Worm (Caenorhabditis elegans) whole organism, L4 larva: ENCODE measurements around the gene Y50E8A.10.
A peak's percentile ranks its signal among the peaks of the same experiment; 100 is the strongest.

Experiments
- D1046.2 ChIP-seq: fragments of 200-800 bp; sonication (Bioruptor generic); IDR thresholded peaks from 2 replicates; pipeline ENCODE4 v1.3.6; 2022; ENCODE audit warnings: missing genetic modification characterization, missing compliant biosample characterization
- F37D6.2 ChIP-seq: sonication (generic microtip); optimal IDR thresholded peaks from 2 replicates; lab custom pipeline; 2016; ENCODE audit warnings: mild to moderate bottlenecking, missing genetic modification characterization, missing compliant biosample characterization
- R02D3.7 ChIP-seq: fragments of 150-350 bp; sonication (generic microtip); optimal IDR thresholded peaks from 3 replicates; lab custom pipeline; 2014; ENCODE audit warnings: missing biosample characterization, missing genetic modification characterization
- T20F7.1 ChIP-seq: fragments of 200-800 bp; sonication (Bioruptor generic); optimal IDR thresholded peaks from 2 replicates; lab custom pipeline; 2018; ENCODE audit warnings: mild to moderate bottlenecking, missing genetic modification characterization, missing compliant biosample characterization
- Y5F2A.4 ChIP-seq: fragments of 200-800 bp; sonication (Bioruptor generic); optimal IDR thresholded peaks from 2 replicates; lab custom pipeline; 2018; ENCODE audit warnings: mild to moderate bottlenecking, missing genetic modification characterization, missing compliant biosample characterization
- ZK546.5 ChIP-seq, 2 experiments: sonication (generic microtip); optimal IDR thresholded peaks; 2 replicates each; lab custom pipeline; 2017; ENCODE audit warnings: missing biosample characterization in 2 of 2, missing genetic modification characterization in 2 of 2
- aha-1 ChIP-seq: fragments of 150-350 bp; peaks from one replicate; lab custom pipeline; 2014; ENCODE audit warnings: missing biosample characterization, missing genetic modification characterization
- attf-4 ChIP-seq: sonication (generic microtip); optimal IDR thresholded peaks from 3 replicates; lab custom pipeline; 2017; ENCODE audit warnings: missing biosample characterization, missing genetic modification characterization
- ceh-32 ChIP-seq: sonication (generic microtip); optimal IDR thresholded peaks from 2 replicates; lab custom pipeline; 2016; ENCODE audit warnings: mild to moderate bottlenecking, missing genetic modification characterization, missing compliant biosample characterization; ENCODE audit not compliant: poor library complexity
- ces-1 ChIP-seq: fragments of 150-350 bp; sonication (generic microtip); optimal IDR thresholded peaks from 4 replicates; lab custom pipeline; 2014; ENCODE audit warnings: missing biosample characterization, missing genetic modification reagents, missing genetic modification characterization
- cey-2 ChIP-seq: sonication (generic microtip); optimal IDR thresholded peaks from 3 replicates; lab custom pipeline; 2017; ENCODE audit warnings: missing genetic modification characterization, mild to moderate bottlenecking, missing compliant biosample characterization, antibody characterized with exemption, borderline replicate concordance; ENCODE audit not compliant: insufficient read depth
- ctbp-1 ChIP-seq: fragments of 200-800 bp; sonication (Bioruptor generic); IDR thresholded peaks from 2 replicates; pipeline ENCODE4 v1.3.6; 2022; ENCODE audit warnings: missing genetic modification reagents, missing genetic modification characterization, missing compliant biosample characterization
- daf-12 ChIP-seq: fragments of 150-350 bp; optimal IDR thresholded peaks from 2 replicates; lab custom pipeline; 2014; ENCODE audit warnings: missing biosample characterization, missing genetic modification reagents, missing genetic modification characterization
- daf-19 ChIP-seq: fragments of 200-800 bp; sonication (Bioruptor generic); conservative IDR thresholded peaks from 2 replicates; pipeline ENCODE4 v1.3.6; 2022; ENCODE audit warnings: missing genetic modification characterization, missing compliant biosample characterization
- dmd-8 ChIP-seq: fragments of 200-800 bp; sonication (Bioruptor generic); IDR thresholded peaks from 2 replicates; pipeline ENCODE4 v1.3.6; 2022; ENCODE audit warnings: missing genetic modification characterization, missing compliant biosample characterization
- dpl-1 ChIP-seq: fragments of 150-350 bp; optimal IDR thresholded peaks from 2 replicates; lab custom pipeline; 2014; ENCODE audit warnings: missing biosample characterization, missing genetic modification reagents, missing genetic modification characterization
- dve-1 ChIP-seq: sonication (generic microtip); optimal IDR thresholded peaks from 2 replicates; lab custom pipeline; 2017; ENCODE audit warnings: antibody characterized with exemption, mild to moderate bottlenecking, missing genetic modification characterization, missing compliant biosample characterization; ENCODE audit not compliant: insufficient read depth
- egl-43 ChIP-seq: fragments of 200-800 bp; sonication (Bioruptor generic); IDR thresholded peaks from 2 replicates; pipeline ENCODE4 v1.3.6; 2022; ENCODE audit warnings: missing genetic modification reagents, missing genetic modification characterization, missing compliant biosample characterization
- fkh-10 ChIP-seq: fragments of 150-350 bp; optimal IDR thresholded peaks from 2 replicates; lab custom pipeline; 2014; ENCODE audit warnings: missing biosample characterization, missing genetic modification reagents, missing genetic modification characterization
- lin-13 ChIP-seq: fragments of 150-350 bp; optimal IDR thresholded peaks from 2 replicates; lab custom pipeline; 2014; ENCODE audit warnings: missing biosample characterization, missing genetic modification reagents, missing genetic modification characterization
- lin-29 ChIP-seq: fragments of 200-800 bp; sonication (Bioruptor generic); IDR thresholded peaks from 2 replicates; pipeline ENCODE4 v1.3.6; 2022; ENCODE audit warnings: missing genetic modification reagents, missing genetic modification characterization, missing compliant biosample characterization
- lin-38 ChIP-seq: fragments of 200-800 bp; sonication (Bioruptor generic); IDR thresholded peaks from 2 replicates; pipeline ENCODE4 v1.3.6; 2022; ENCODE audit warnings: missing genetic modification reagents, missing genetic modification characterization, missing compliant biosample characterization
- madf-5 ChIP-seq, 2 experiments: fragments of 200-800 bp; sonication (Bioruptor generic); IDR thresholded peaks; 2 replicates each; pipeline ENCODE4 v1.3.6; 2022; ENCODE audit warnings: missing compliant biosample characterization in 2 of 2, missing genetic modification characterization in 2 of 2
- madf-9 ChIP-seq: fragments of 200-800 bp; sonication (Bioruptor generic); conservative IDR thresholded peaks from 2 replicates; pipeline ENCODE4 v1.3.6; 2022; ENCODE audit warnings: missing genetic modification reagents, missing genetic modification characterization, missing compliant biosample characterization
- mdt-29 ChIP-seq: fragments of 200-800 bp; sonication (Bioruptor generic); IDR thresholded peaks from 2 replicates; pipeline ENCODE4 v1.3.6; 2022; ENCODE audit warnings: missing genetic modification reagents, missing genetic modification characterization, missing compliant biosample characterization
- mep-1 ChIP-seq: fragments of 150-350 bp; sonication (generic microtip); optimal IDR thresholded peaks from 3 replicates; lab custom pipeline; 2014; ENCODE audit warnings: missing biosample characterization, missing genetic modification characterization
- mes-2 ChIP-seq: sonication (generic microtip); optimal IDR thresholded peaks from 2 replicates; lab custom pipeline; 2016; ENCODE audit warnings: missing genotype, mild to moderate bottlenecking, missing genetic modification characterization, missing compliant biosample characterization; ENCODE audit not compliant: poor library complexity, severe bottlenecking
- nhr-6 ChIP-seq: fragments of 150-350 bp; optimal IDR thresholded peaks from 2 replicates; lab custom pipeline; 2014; ENCODE audit warnings: missing biosample characterization, missing genetic modification characterization
- pha-4 ChIP-seq, 2 experiments: fragments of 150-350 bp in 1 of 2; fragments of 200-800 bp in 1 of 2; sonication (Bioruptor generic) in 1 of 2; IDR thresholded peaks in 1 of 2; optimal IDR thresholded peaks in 1 of 2; 2 replicates each; pipeline versions ENCODE4 v1.3.6 to Lab custom; 2014 to 2022; ENCODE audit warnings: missing genetic modification characterization in 2 of 2, missing genetic modification reagents in 2 of 2, missing biosample characterization in 1 of 2, missing compliant biosample characterization in 1 of 2
- php-3 ChIP-seq: fragments of 200-800 bp; sonication (Bioruptor generic); IDR thresholded peaks from 2 replicates; pipeline ENCODE4 v1.3.6; 2022; ENCODE audit warnings: missing genetic modification reagents, missing genetic modification characterization, missing compliant biosample characterization
- rbr-2 ChIP-seq: sonication (generic microtip); optimal IDR thresholded peaks from 2 replicates; lab custom pipeline; 2016; ENCODE audit warnings: missing genotype, missing genetic modification characterization, missing compliant biosample characterization
- sdz-12 ChIP-seq: fragments of 200-800 bp; sonication (Bioruptor generic); optimal IDR thresholded peaks from 2 replicates; lab custom pipeline; 2018; ENCODE audit warnings: mild to moderate bottlenecking, missing genetic modification characterization, missing compliant biosample characterization
- set-16 ChIP-seq: fragments of 200-800 bp; sonication (Bioruptor generic); IDR thresholded peaks from 2 replicates; pipeline ENCODE4 v1.3.6; 2022; ENCODE audit warnings: missing genetic modification reagents, missing genetic modification characterization, missing compliant biosample characterization
- snpc-4 ChIP-seq: fragments of 150-350 bp; optimal IDR thresholded peaks from 2 replicates; lab custom pipeline; 2014; ENCODE audit warnings: missing biosample characterization, missing genetic modification characterization
- spr-1 ChIP-seq: sonication (generic microtip); optimal IDR thresholded peaks from 2 replicates; lab custom pipeline; 2016; ENCODE audit warnings: mild to moderate bottlenecking, missing genetic modification characterization, missing compliant biosample characterization
- spr-3 ChIP-seq: fragments of 200-800 bp; sonication (Bioruptor generic); optimal IDR thresholded peaks from 2 replicates; lab custom pipeline; 2018; ENCODE audit warnings: mild to moderate bottlenecking, missing genetic modification characterization, missing compliant biosample characterization
- tag-97 ChIP-seq: fragments of 200-800 bp; sonication (Bioruptor generic); IDR thresholded peaks from 2 replicates; pipeline ENCODE4 v1.3.6; 2022; ENCODE audit warnings: missing genetic modification characterization, missing compliant biosample characterization
- unc-62 ChIP-seq, 3 experiments: fragments of 150-350 bp in 1 of 3; sonication (generic microtip); optimal IDR thresholded peaks in 2 of 3; peaks in 1 of 3; 1 replicate in 1 of 3; 2 replicates in 2 of 3; lab custom pipeline; 2014 to 2017; ENCODE audit warnings: missing biosample characterization in 3 of 3, missing genetic modification characterization in 3 of 3, missing genetic modification reagents in 3 of 3, missing genotype in 1 of 3
- vab-7 ChIP-seq: fragments of 200-800 bp; sonication (Bioruptor generic); IDR thresholded peaks from 2 replicates; pipeline ENCODE4 v1.3.6; 2022; ENCODE audit warnings: missing genetic modification reagents, missing genetic modification characterization, missing compliant biosample characterization
- ztf-11 ChIP-seq: fragments of 150-350 bp; optimal IDR thresholded peaks from 2 replicates; lab custom pipeline; 2014; ENCODE audit warnings: missing biosample characterization, missing genetic modification characterization

Gene Y50E8A.10

ce11 chrV:14779644-14780043 lies at the start of gene Y50E8A.10, which contains the start of gene scrm-7:
TSS of gene Y50E8A.10 (plus strand) at chrV:14779996.
TSS of gene scrm-7 (minus strand) at chrV:14779744.
- TF ChIP-seq rbr-2 (tag; lab: Kevin White, UChicago), result no peak
- no peak for TF ChIP-seq F37D6.2 (tag; lab: Kevin White, UChicago)
- TF ChIP-seq dpl-1, result no peak
- no peak for TF ChIP-seq pha-4 (GFP tag; IDR thresholded peaks at IDR 0.05; lab: Robert Waterston, UW)
- TF ChIP-seq pha-4 (tag; optimal IDR thresholded peaks at IDR 0.05; lab: Kevin White, UChicago), result no peak
- no peak for TF ChIP-seq daf-19 (GFP tag; lab: Robert Waterston, UW)
- no peak for TF ChIP-seq tag-97
- TF ChIP-seq lin-29 (GFP tag; lab: Robert Waterston, UW), result no peak
- TF ChIP-seq vab-7 (GFP tag; lab: Robert Waterston, UW), result no peak
- TF ChIP-seq T20F7.1 (GFP tag; lab: Kevin White, UChicago), result no peak
- no peak for TF ChIP-seq dve-1 (tag; lab: Kevin White, UChicago)
- no peak for TF ChIP-seq attf-4
- no peak for TF ChIP-seq snpc-4 (tag; lab: Kevin White, UChicago)
- no peak for TF ChIP-seq egl-43 (GFP tag; lab: Robert Waterston, UW)

DNA sequence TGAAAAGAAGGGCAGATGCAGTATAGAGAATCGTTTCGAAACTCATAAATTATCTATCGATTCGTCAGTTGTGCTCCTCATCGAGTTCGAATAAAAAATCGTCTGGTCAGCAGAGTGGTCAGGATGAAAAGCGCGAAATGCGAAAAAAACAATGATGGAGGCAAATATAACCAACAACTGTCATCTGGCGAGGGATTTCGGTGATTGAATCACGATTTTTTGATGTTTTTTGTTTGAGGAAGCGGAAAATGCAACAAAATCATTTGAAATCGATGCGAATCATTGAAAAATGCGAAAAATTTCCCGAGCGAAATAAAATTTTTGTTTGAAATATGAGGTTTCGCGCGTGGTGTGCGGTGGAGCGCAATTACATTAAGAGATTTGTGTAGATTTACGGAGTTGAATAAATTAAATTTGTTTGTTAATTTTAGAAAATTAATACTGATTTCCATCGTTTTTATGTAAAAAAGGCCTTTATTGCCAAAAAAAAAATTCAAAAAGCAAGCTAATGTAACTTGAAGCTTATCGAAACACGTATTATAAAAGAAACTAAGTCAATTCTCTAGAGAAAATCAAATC lies 45.5 kb upstream of the Y50E8A.10 start, which contains the start of gene unc-61:
Gene unc-61 (minus strand): TSS at position 51 of the 579 bp plus-strand sequence.
- TF ChIP-seq madf-5 (GFP tag; IDR thresholded peaks at IDR 0.05; lab: Robert Waterston, UW) (no peak), lin-38 (peak; percentile 85; the same call in 1 of the 2 replicates), spr-1 (tag; lab: Kevin White, UChicago) (no peak), ctbp-1 (GFP tag; lab: Robert Waterston, UW) (no peak), R02D3.7 (tag; lab: Kevin White, UChicago) (peak; percentile 52), nhr-6 (tag; lab: Kevin White, UChicago) (peak; percentile 87), aha-1 (tag; lab: Kevin White, UChicago) (peak; percentile 89), dpl-1 (peak; percentile 84), mes-2 (tag; lab: Kevin White, UChicago) (peak; percentile 35), ces-1 (peak; percentile 27)

DNA sequence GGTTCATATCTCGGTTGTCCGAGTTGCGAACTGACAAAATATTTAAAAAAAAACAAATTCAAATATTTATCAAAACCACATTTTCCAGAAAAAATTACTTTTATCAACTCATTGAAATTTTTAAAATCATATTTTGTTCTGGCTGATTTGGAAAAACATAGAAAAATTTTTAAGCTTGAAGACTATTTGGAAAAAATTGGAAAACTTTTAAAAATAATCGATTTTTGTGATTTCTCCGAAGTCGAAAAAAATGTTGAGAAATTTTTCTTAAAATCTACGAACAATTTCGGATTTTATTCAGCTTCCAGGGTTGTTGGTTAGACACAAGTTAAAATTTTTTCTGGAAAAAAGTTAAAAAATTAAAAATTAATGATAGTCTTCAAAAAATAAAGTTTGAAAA lies 42.9 kb upstream of the Y50E8A.10 start, which contains the start of gene Y50E8A.5:
Gene Y50E8A.5 (minus strand): TSS at position 101 of the 400 bp plus-strand sequence.
- TF ChIP-seq php-3, result no peak
- no peak for TF ChIP-seq vab-7 (GFP tag; lab: Robert Waterston, UW)
- TF ChIP-seq fkh-10, result no peak
- TF ChIP-seq unc-62 (GFP tag; optimal IDR thresholded peaks at IDR 0.05 in 1 of 2; lab: Kevin White, UChicago), result no peak
- TF ChIP-seq unc-62 (tag; optimal IDR thresholded peaks at IDR 0.05; lab: Kevin White, UChicago), result no peak
- TF ChIP-seq mdt-29, result no peak
- TF ChIP-seq sdz-12 (GFP tag; lab: Kevin White, UChicago), result no peak
- no peak for TF ChIP-seq spr-3 (GFP tag; lab: Kevin White, UChicago)
- TF ChIP-seq dpl-1, result no peak

DNA sequence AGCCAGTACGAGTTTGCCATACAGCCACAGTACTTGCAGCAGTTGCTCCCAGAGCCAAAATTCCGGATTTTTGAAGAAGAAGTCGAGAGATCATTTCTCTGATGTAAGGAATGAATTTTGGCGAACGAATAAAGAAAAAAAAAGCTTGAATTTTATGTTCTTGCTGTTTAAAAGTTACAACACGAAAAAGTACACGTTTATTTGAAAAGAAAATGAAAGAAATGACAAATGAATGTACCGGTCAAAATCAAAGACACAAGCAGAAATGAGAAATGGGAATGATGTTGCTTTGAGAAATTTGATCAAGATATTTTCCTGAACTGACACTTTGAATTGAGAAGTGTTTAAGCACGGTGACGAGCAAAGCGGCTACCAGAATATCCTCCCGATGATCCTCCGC lies 38.6 kb upstream of the Y50E8A.10 start, which contains the start of gene Y50E8A.6:
Gene Y50E8A.6 (minus strand): TSS at position 101 of the 400 bp plus-strand sequence.
- no peak for TF ChIP-seq F37D6.2 (tag; lab: Kevin White, UChicago)
- no peak for TF ChIP-seq ZK546.5 (tag; optimal IDR thresholded peaks at IDR 0.05; lab: Kevin White, UChicago)
- TF ChIP-seq ztf-11, result no peak
- no peak for TF ChIP-seq ctbp-1 (GFP tag; lab: Robert Waterston, UW)
- no peak for TF ChIP-seq set-16 (GFP tag; lab: Robert Waterston, UW)
- no peak for TF ChIP-seq madf-9 (GFP tag; lab: Robert Waterston, UW)
- TF ChIP-seq unc-62 (GFP tag; optimal IDR thresholded peaks at IDR 0.05 in 1 of 2; lab: Kevin White, UChicago), result no peak
- TF ChIP-seq unc-62 (tag; optimal IDR thresholded peaks at IDR 0.05; lab: Kevin White, UChicago), result no peak
- no peak for TF ChIP-seq fkh-10
- no peak for TF ChIP-seq dmd-8 (GFP tag; lab: Robert Waterston, UW)
- no peak for TF ChIP-seq cey-2 (tag; lab: Kevin White, UChicago)
- no peak for TF ChIP-seq ceh-32 (tag; lab: Kevin White, UChicago)
- TF ChIP-seq Y5F2A.4 (GFP tag; lab: Kevin White, UChicago), result no peak
- TF ChIP-seq mep-1 (tag; lab: Kevin White, UChicago), result no peak
- TF ChIP-seq daf-12, result no peak
- TF ChIP-seq sdz-12 (GFP tag; lab: Kevin White, UChicago), result no peak
- TF ChIP-seq lin-13, result no peak
- TF ChIP-seq D1046.2 (GFP tag; lab: Robert Waterston, UW), result no peak
